Worm (Caenorhabditis elegans) whole organism, dauer: ENCODE measurements around the gene T25B6.3.

Experiments used
- unc-62 ChIP-seq: sonication (generic microtip); optimal IDR thresholded peaks from 2 replicates; lab custom pipeline; 2017; ENCODE audit warnings: missing biosample characterization, missing genetic modification reagents, missing genetic modification characterization

Gene T25B6.3

ce11 chrX:9027304-9027703, at the start of gene T25B6.3:
Gene T25B6.3, plus strand, starts transcription at chrX:9027604.
- TF ChIP-seq unc-62: no peak

ce11 chrX:8980676-8981075, 46.7 kb upstream of the T25B6.3 start, which contains the start of gene nmur-1:
Gene nmur-1, plus strand, starts transcription at chrX:8980976.
- TF ChIP-seq unc-62: no peak

DNA sequence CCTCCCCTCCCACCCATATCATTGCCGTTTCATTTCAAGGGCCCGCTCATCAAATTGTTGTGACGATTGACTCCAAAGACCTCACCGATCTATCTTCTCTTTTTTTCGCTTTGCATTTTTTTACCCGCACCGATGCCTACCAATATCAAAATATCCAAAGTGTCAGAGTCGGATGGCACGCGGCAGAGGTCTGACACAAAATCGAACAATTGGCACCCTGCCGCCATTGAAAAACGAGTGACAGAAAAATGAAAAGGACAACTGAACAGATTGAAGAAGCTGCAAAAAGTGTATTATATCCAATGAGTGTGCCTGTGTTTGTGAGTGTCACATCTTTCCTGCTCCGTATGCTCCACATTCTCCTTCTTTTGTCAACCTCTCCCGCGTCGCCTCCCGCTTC, 41.0 kb upstream of the T25B6.3 start:
- TF ChIP-seq unc-62: no peak

- no peak for TF ChIP-seq unc-62
These were observed 39.6 kb upstream of the T25B6.3 start, which contains the start of gene twk-18 for ce11 chrX:8987828-8988227. Gene twk-18, plus strand, starts transcription at chrX:8988128.

DNA sequence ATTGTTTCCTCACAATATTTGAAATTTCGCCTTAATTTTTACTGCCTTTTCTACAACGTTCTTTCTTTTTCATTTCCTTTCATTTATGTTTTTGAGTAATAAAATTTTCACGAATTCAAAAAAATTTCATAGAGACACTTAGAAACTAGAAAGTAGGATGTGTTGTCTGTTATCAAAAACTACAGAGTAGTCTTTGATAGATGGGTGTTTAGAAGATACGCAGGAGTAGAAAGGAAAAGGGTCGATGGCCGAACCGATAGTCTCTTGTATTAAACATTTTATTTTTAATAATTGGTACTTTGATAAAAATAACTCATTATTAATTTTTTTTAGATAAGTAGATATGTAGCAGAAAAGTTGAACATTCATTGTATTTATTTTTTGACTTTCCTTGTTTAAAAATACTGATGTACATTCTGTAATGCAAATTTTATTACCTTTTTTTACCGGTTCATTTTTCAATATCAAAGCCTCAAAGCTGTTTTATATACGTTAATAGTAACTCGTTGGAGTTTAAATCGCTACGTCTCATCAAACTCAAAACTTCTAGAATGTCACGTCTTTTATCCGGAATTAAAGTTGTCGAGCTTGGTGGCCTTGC, 35.4 kb upstream of the T25B6.3 start, which contains the start of gene C24A3.4:
C24A3.4 (plus strand) TSS at position 551 of the 601 bp plus-strand sequence.
- no peak for TF ChIP-seq unc-62

DNA sequence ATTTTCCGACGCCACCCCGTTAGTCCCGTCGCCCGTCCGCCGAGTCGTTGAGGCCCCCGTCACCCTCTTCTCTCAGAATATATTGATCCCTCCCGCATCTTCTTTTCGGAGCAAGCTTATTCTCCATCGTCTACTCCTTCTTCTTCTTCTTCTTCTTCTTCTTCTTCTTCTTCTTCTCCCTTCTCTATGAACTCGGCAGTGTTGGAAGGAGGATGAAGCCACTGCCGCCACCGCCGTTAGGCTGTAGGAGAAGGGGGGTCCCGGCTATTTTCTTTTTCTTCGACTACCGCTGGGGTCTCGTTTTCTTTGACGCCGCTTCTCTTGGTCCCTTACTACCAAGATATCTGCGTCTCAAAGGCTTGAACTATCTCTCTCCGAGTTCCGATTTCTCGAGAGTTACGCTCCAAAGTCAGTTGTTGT, 31.9 kb upstream of the T25B6.3 start:
- TF ChIP-seq unc-62: no peak

DNA sequence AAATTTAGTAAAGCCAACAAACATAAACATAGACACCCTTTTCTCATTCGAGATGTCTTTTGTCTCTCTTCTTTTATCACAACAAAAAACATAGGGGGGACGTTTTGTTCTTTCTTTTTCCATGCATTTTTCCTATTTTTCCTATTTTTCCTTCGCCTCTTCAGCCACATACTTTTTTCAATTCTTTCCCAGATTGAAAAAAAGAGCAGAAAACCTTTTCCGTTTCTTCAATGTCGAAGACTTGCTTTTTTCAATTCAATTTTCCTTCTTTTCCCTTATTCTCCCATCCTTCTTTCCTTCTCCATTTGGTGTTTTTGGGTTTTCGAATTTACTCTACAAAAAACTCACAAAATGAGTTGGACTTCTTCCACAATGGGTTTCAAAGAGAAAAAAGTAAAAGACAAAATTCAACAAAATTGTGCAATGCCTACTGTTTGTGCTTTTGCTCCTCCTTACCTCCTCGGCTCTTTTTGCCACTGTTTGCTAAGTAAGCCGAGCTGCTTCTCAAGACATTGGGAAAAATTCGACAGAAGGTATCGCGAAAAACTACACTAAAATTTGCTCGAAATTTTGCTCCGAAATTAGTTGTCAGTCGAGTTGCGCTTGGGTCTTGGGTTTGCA, 30.8 kb upstream of the T25B6.3 start:
- no peak for TF ChIP-seq unc-62

DNA sequence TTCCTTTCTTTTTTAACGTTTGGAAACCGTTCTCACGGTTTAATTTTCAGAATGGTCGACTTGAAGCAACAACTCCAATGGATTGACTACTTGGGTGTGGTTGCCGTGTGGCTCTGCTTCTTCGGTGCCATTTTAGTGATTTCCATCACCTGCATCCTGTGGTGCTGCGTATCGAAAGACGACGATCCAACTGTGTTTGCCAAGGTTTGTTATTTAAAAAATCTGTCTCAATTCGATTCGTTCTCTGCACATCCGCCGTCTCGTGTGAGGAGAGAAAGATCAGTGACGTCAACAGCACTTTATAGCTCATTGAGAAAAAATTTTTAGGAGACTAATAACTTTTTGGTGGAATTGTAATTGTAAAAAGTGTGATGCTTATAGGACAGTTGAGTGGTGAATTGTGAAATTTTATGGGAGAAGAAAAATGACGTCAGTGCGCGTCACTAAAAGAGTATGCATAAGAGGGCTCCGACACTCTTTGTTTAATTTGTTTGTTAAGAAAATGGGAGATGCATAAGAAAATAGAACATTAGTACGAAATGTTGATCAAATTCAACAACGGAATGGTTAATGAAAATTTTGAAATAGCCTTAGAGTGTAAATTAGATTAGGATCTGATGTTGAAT, 29.8 kb upstream of the T25B6.3 start, which contains the start of gene C24A3.2:
C24A3.2 (plus strand) TSS at position 51 of the 626 bp plus-strand sequence.
- TF ChIP-seq unc-62: no peak

ce11 chrX:8998809-8999208, 28.6 kb upstream of the T25B6.3 start, which contains the start of gene C24A3.1:
Gene C24A3.1, plus strand, starts transcription at chrX:8999071.
- TF ChIP-seq unc-62: no peak

DNA sequence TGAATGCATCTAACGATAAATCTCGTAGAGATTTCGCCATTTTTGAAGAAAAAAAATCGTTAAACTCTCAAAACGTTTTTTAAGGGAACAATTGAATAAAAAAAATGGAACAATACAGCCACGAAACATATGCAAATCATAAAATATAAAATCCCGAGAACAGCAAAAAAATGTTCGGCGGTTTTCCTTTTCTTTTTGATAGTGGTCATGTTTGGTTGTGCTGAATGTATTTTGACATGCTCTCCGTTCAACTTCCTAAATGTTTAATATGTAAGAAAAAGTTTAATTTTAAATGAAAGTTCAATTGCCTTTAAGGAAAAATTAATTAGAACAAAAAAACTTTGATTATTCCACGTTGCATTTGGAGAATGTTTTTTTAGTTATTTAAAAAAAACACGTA, 17.0 kb upstream of the T25B6.3 start, which contains the start of gene C24A3.9:
C24A3.9 (minus strand) TSS at position 101 of the 400 bp plus-strand sequence.
- TF ChIP-seq unc-62: no peak

ce11 chrX:9011471-9011870, 15.9 kb upstream of the T25B6.3 start:
- TF ChIP-seq unc-62: no peak

- no peak for TF ChIP-seq unc-62
These were observed 13.0 kb upstream of the T25B6.3 start for ce11 chrX:9014451-9014850.

DNA sequence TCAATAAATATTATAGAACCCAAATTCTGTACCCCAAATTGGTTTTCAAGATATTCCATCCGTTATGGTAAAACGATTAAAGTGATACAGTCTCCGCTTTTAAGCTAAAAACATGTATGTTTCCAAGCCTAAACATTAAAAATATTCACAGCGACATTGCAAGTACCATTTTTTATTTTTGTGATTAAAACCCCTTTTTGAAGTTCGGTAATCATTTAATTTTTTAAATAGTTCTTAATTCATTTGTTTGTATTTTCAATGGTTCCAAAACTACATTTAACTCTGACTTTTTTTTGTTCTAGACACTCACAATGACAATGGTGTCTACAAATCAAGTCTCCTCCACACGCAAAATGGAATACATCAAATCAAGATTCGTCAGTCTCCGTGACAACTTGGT, 12.0 kb upstream of the T25B6.3 start, which contains the start of gene T25B6.4:
T25B6.4 (plus strand) TSS at position 301 of the 400 bp plus-strand sequence.
- no peak for TF ChIP-seq unc-62

DNA sequence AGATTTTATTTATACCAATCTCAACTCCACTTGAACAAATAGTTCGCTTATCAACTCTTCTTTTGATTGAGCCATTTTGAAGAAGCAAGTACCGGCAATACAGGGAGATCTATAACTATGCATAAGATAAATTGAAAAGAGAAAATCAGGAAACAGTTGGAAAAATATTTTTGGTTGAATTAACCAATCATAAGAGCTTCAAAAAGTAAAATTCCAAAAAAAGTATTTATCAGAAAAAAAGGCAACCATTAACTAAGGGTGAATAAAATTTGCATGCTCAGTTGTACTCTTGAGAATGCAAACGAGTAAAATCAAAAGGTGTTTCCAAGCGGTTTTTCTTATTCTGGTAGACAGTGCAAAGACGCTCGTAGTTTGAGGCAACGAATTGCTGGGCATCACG, 5.8 kb upstream of the T25B6.3 start, which contains the start of gene T25B6.5:
T25B6.5 (minus strand) TSS at position 101 of the 400 bp plus-strand sequence.
- no peak for TF ChIP-seq unc-62

DNA sequence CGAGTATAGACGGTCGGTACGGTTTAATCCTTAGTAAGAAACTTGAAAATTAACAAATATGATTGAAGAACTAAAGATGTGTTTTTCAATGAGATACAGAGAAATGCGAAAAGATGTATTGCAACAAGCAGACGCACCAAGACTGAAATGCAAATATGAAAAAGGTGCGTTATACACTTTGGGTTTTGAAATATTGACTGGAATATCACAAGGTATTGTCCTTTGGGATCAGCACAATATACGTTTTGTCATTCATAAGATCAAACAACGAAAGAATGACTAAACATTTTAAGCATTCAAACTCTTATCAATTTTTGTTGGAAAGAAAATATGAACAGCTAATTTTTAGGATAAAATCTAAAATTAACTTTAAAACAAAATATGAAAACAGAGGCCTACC, 4.6 kb upstream of the T25B6.3 start, which contains the start of gene T25B6.6:
T25B6.6 (minus strand) TSS at position 101 of the 400 bp plus-strand sequence.
- no peak for TF ChIP-seq unc-62

ce11 chrX:9023816-9024215, 3.6 kb upstream of the T25B6.3 start:
- no peak for TF ChIP-seq unc-62

DNA sequence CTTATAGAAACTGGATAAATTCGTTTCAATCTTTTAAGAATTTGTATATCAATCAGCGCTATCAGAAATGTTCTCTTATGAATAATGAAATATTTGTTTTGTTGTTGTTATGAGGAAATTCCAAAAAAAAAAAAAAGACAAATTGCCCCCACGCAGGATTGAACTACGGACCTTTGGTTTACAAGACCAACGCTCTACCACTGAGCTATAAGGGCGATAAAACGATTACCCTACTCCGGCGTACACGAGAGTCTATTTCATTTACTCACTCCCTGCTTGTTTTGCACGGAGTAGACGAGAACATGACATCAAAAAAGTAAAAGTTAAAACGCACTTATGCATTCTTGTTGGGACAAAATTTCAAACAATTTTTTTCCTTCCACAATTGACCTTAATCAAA, 3.1 kb upstream of the T25B6.3 start:
- no peak for TF ChIP-seq unc-62
